Fruit fly (Drosophila melanogaster) whole organism, prepupa: ENCODE data around the gene CG6937.

ENCODE experiments used
- Blimp-1 ChIP-seq: fragments of 200-800 bp; sonication (Bioruptor generic); optimal IDR thresholded peaks from 3 replicates; lab custom pipeline; 2017; ENCODE audit warnings: missing biosample characterization, missing genetic modification characterization, mild to moderate bottlenecking, moderate library complexity, missing genetic modification reagents
- CG10669 ChIP-seq: fragments of 200-800 bp; sonication (Bioruptor generic); optimal IDR thresholded peaks from 3 replicates; lab custom pipeline; 2018; ENCODE audit warnings: missing biosample characterization, mild to moderate bottlenecking, missing genetic modification characterization, moderate library complexity
- CG11294 ChIP-seq: fragments of 200-800 bp; sonication (Bioruptor generic); IDR thresholded peaks from 2 replicates; pipeline ENCODE4 v1.3.6; 2022; ENCODE audit warnings: missing biosample characterization, missing genetic modification characterization
- CG11902 ChIP-seq: fragments of 200-800 bp; sonication (Bioruptor generic); optimal IDR thresholded peaks from 3 replicates; lab custom pipeline; 2016; ENCODE audit warnings: missing biosample characterization, missing genetic modification characterization
- CG15336 ChIP-seq: fragments of 200-800 bp; sonication (Bioruptor generic); IDR thresholded peaks from 2 replicates; pipeline ENCODE4 v1.3.6; 2022; ENCODE audit warnings: missing biosample characterization, missing genetic modification characterization
- CG1621 ChIP-seq: fragments of 200-800 bp; sonication (Bioruptor generic); optimal IDR thresholded peaks from 3 replicates; lab custom pipeline; 2018; ENCODE audit warnings: missing biosample characterization, mild to moderate bottlenecking, missing genetic modification characterization
- CG16779 ChIP-seq: fragments of 200-800 bp; sonication (Bioruptor generic); optimal IDR thresholded peaks from 3 replicates; lab custom pipeline; 2017; ENCODE audit warnings: missing biosample characterization, mild to moderate bottlenecking, missing genetic modification characterization
- CG31627 ChIP-seq: fragments of 200-800 bp; sonication (Bioruptor generic); optimal IDR thresholded peaks from 3 replicates; lab custom pipeline; 2016; ENCODE audit warnings: missing biosample characterization, missing genetic modification characterization
- CG34406 ChIP-seq: fragments of 200-800 bp; sonication (Bioruptor generic); optimal IDR thresholded peaks from 3 replicates; lab custom pipeline; 2016; ENCODE audit warnings: missing biosample characterization, missing genetic modification characterization
- CG4318 ChIP-seq: fragments of 200-800 bp; sonication (Bioruptor generic); optimal IDR thresholded peaks from 3 replicates; lab custom pipeline; 2017; ENCODE audit warnings: missing biosample characterization, mild to moderate bottlenecking, missing genetic modification characterization
- CG6276 ChIP-seq: fragments of 200-800 bp; sonication (Bioruptor generic); optimal IDR thresholded peaks from 2 replicates; lab custom pipeline; 2017; ENCODE audit warnings: missing biosample characterization, mild to moderate bottlenecking, missing genetic modification characterization
- CG6808 ChIP-seq: fragments of 200-800 bp; sonication (Bioruptor generic); optimal IDR thresholded peaks from 3 replicates; lab custom pipeline; 2017; ENCODE audit warnings: missing biosample characterization, missing genetic modification characterization, mild to moderate bottlenecking, moderate library complexity, missing genetic modification reagents
- CG6854 ChIP-seq: fragments of 200-800 bp; sonication (Bioruptor generic); optimal IDR thresholded peaks from 2 replicates; lab custom pipeline; 2017; ENCODE audit warnings: missing biosample characterization, mild to moderate bottlenecking, missing genetic modification characterization
- CG7368 ChIP-seq: fragments of 200-800 bp; sonication (Bioruptor generic); optimal IDR thresholded peaks from 3 replicates; lab custom pipeline; 2016; ENCODE audit warnings: missing biosample characterization, missing genetic modification characterization
- CG8119 ChIP-seq: fragments of 200-800 bp; sonication (Bioruptor generic); IDR thresholded peaks from 3 replicates; pipeline ENCODE4 v1.3.6; 2022; ENCODE audit warnings: missing biosample characterization, missing genetic modification characterization
- CG8319 ChIP-seq: fragments of 200-800 bp; sonication (Bioruptor generic); optimal IDR thresholded peaks from 3 replicates; lab custom pipeline; 2016; ENCODE audit warnings: missing biosample characterization, missing genetic modification characterization
- CG8632 ChIP-seq: fragments of 200-800 bp; sonication (Bioruptor generic); optimal IDR thresholded peaks from 3 replicates; lab custom pipeline; 2016; ENCODE audit warnings: missing biosample characterization, missing genetic modification characterization
- CG9139 ChIP-seq: fragments of 200-800 bp; sonication (Bioruptor generic); optimal IDR thresholded peaks from 3 replicates; lab custom pipeline; 2017; ENCODE audit warnings: missing biosample characterization, mild to moderate bottlenecking, missing genetic modification characterization
- Eip75B ChIP-seq: fragments of 200-800 bp; sonication (Bioruptor generic); optimal IDR thresholded peaks from 3 replicates; lab custom pipeline; 2016; ENCODE audit warnings: missing biosample characterization, missing genetic modification characterization
- Eip78C ChIP-seq: fragments of 200-800 bp; sonication (Bioruptor generic); peaks from one replicate; lab custom pipeline; 2016; ENCODE audit warnings: missing biosample characterization, missing genetic modification characterization
- Ets21C ChIP-seq: fragments of 200-800 bp; sonication (Bioruptor generic); optimal IDR thresholded peaks from 3 replicates; lab custom pipeline; 2016; ENCODE audit warnings: missing biosample characterization, missing genetic modification characterization
- Ets96B ChIP-seq: fragments of 200-800 bp; optimal IDR thresholded peaks from 2 replicates; lab custom pipeline; 2019; ENCODE audit warnings: missing biosample characterization, mild to moderate bottlenecking, missing genetic modification characterization, moderate library complexity
- Gug ChIP-seq: fragments of 200-800 bp; sonication (Bioruptor generic); IDR thresholded peaks from 2 replicates; pipeline ENCODE4 v1.3.6; 2022; ENCODE audit warnings: missing biosample characterization, missing genetic modification characterization
- Hr38 ChIP-seq: sonication (Bioruptor generic); optimal IDR thresholded peaks from 2 replicates; lab custom pipeline; 2016; ENCODE audit warnings: missing biosample characterization, missing genetic modification characterization
- Hr39 ChIP-seq: fragments of 200-800 bp; sonication (Bioruptor generic); optimal IDR thresholded peaks from 2 replicates; lab custom pipeline; 2016; ENCODE audit warnings: missing biosample characterization, missing genetic modification characterization
- Hr4 ChIP-seq: fragments of 200-800 bp; sonication (Bioruptor generic); optimal IDR thresholded peaks from 3 replicates; lab custom pipeline; 2016; ENCODE audit warnings: missing biosample characterization, missing genetic modification characterization
- Lpt ChIP-seq: fragments of 200-800 bp; sonication (Bioruptor generic); optimal IDR thresholded peaks from 3 replicates; lab custom pipeline; 2016; ENCODE audit warnings: missing biosample characterization, missing genetic modification characterization
- OdsH ChIP-seq: fragments of 200-800 bp; sonication (Bioruptor generic); optimal IDR thresholded peaks from 3 replicates; lab custom pipeline; 2016; ENCODE audit warnings: missing biosample characterization, missing genetic modification characterization
- Sox102F ChIP-seq: fragments of 200-800 bp; sonication (Bioruptor generic); optimal IDR thresholded peaks from 2 replicates; lab custom pipeline; 2016; ENCODE audit warnings: missing biosample characterization, mild to moderate bottlenecking, missing genetic modification characterization
- Sox14 ChIP-seq: fragments of 200-800 bp; sonication (Bioruptor generic); optimal IDR thresholded peaks from 3 replicates; lab custom pipeline; 2016; ENCODE audit warnings: missing biosample characterization, missing genetic modification characterization
- Sox15 ChIP-seq: fragments of 200-800 bp; sonication (Bioruptor generic); optimal IDR thresholded peaks from 3 replicates; lab custom pipeline; 2016; ENCODE audit warnings: missing biosample characterization, missing genetic modification characterization
- achi ChIP-seq: fragments of 200-800 bp; sonication (Bioruptor generic); optimal IDR thresholded peaks from 3 replicates; lab custom pipeline; 2016; ENCODE audit warnings: missing biosample characterization, missing genetic modification characterization
- acj6 ChIP-seq: fragments of 200-800 bp; sonication (Bioruptor generic); optimal IDR thresholded peaks from 3 replicates; lab custom pipeline; 2016; ENCODE audit warnings: missing biosample characterization, missing genetic modification characterization
- cyc ChIP-seq: fragments of 200-800 bp; sonication (Bioruptor generic); optimal IDR thresholded peaks from 3 replicates; lab custom pipeline; 2016; ENCODE audit warnings: missing biosample characterization, missing genetic modification characterization
- dac ChIP-seq: fragments of 200-800 bp; sonication (Bioruptor generic); optimal IDR thresholded peaks from 2 replicates; lab custom pipeline; 2017; ENCODE audit warnings: missing biosample characterization, mild to moderate bottlenecking, missing genetic modification characterization
- eg ChIP-seq: fragments of 200-800 bp; sonication (Bioruptor generic); IDR thresholded peaks from 3 replicates; pipeline ENCODE4 v1.3.6; 2022; ENCODE audit warnings: missing biosample characterization, missing genetic modification characterization
- esn ChIP-seq: fragments of 200-800 bp; sonication (Bioruptor generic); optimal IDR thresholded peaks from 2 replicates; lab custom pipeline; 2016; ENCODE audit warnings: missing biosample characterization, mild to moderate bottlenecking, missing genetic modification characterization, moderate library complexity
- fd59A ChIP-seq: fragments of 200-800 bp; sonication (Bioruptor generic); optimal IDR thresholded peaks from 2 replicates; lab custom pipeline; 2017; ENCODE audit warnings: missing biosample characterization, mild to moderate bottlenecking, missing genetic modification characterization, missing genetic modification reagents
- fkh ChIP-seq: fragments of 200-800 bp; sonication (Bioruptor generic); optimal IDR thresholded peaks from 3 replicates; lab custom pipeline; 2017; ENCODE audit warnings: missing biosample characterization, mild to moderate bottlenecking, missing genetic modification characterization, moderate library complexity
- salr ChIP-seq, 2 experiments: fragments of 200-800 bp; sonication (Bioruptor generic); optimal IDR thresholded peaks; 3 replicates each; lab custom pipeline; 2016 to 2018; ENCODE audit warnings: missing biosample characterization in 2 of 2, missing genetic modification characterization in 2 of 2, mild to moderate bottlenecking in 1 of 2
- spab ChIP-seq: fragments of 200-800 bp; sonication (Bioruptor generic); optimal IDR thresholded peaks from 2 replicates; lab custom pipeline; 2017; ENCODE audit warnings: missing biosample characterization, mild to moderate bottlenecking, missing genetic modification characterization, missing genetic modification reagents
- ss ChIP-seq, 2 experiments: fragments of 200-800 bp; sonication (Bioruptor generic); optimal IDR thresholded peaks; 2 replicates in 1 of 2; 3 replicates in 1 of 2; lab custom pipeline; 2017 to 2018; ENCODE audit warnings: mild to moderate bottlenecking in 2 of 2, missing biosample characterization in 2 of 2, missing genetic modification characterization in 2 of 2, moderate library complexity in 1 of 2
- svp ChIP-seq: fragments of 200-800 bp; sonication (Bioruptor generic); peaks from one replicate; lab custom pipeline; 2016; ENCODE audit warnings: missing biosample characterization, missing genetic modification characterization
- topi ChIP-seq: fragments of 200-800 bp; sonication (Bioruptor generic); optimal IDR thresholded peaks from 3 replicates; lab custom pipeline; 2016; ENCODE audit warnings: missing biosample characterization, missing genetic modification characterization

CG6937 gene

dm6 chr3R:22584582-22584981 lies at the start of gene CG6937, which contains the start of gene CG33107:
Gene CG6937 (plus strand): TSS chr3R:22584773.
Gene CG33107 (minus strand): TSS chr3R:22584718.
- TF ChIP-seq CG8319 (no peak), CG6276 (GFP tag; lab: Kevin White, UChicago) (no peak), Eip78C (GFP tag; lab: Kevin White, UChicago) (peak; percentile 10), fkh (GFP tag; lab: Kevin White, UChicago) (peak; percentile 84), eg (GFP tag; lab: Robert Waterston, UW) (no peak)

- peak; percentile 64 for TF ChIP-seq fkh (GFP tag; lab: Kevin White, UChicago)
- no peak for TF ChIP-seq eg (GFP tag; lab: Robert Waterston, UW)
- TF ChIP-seq Sox14 (GFP tag; lab: Kevin White, UChicago) = no peak
- no peak for TF ChIP-seq Blimp-1
- TF ChIP-seq CG11294 (GFP tag; lab: Robert Waterston, UW) = no peak
These were observed 48.6 kb upstream of the CG6937 start for dm6 chr3R:22535945-22536344.

- no peak for TF ChIP-seq fkh (GFP tag; lab: Kevin White, UChicago)
- TF ChIP-seq CG34406 = peak; percentile 72
- TF ChIP-seq CG8632 (GFP tag; lab: Kevin White, UChicago) = peak; percentile 74
- no peak for TF ChIP-seq Ets21C (GFP tag; lab: Kevin White, UChicago)
- peak; percentile 32 for TF ChIP-seq CG16779 (tag; lab: Kevin White, UChicago)
- no peak for TF ChIP-seq Lpt (GFP tag; lab: Kevin White, UChicago)
- TF ChIP-seq CG10669 (GFP tag; lab: Kevin White, UChicago) = peak; percentile 79
- TF ChIP-seq CG6276 (GFP tag; lab: Kevin White, UChicago) = no peak
- no peak for TF ChIP-seq CG4318
- TF ChIP-seq CG11902 (GFP tag; lab: Kevin White, UChicago) = peak; percentile 54
- peak; percentile 28 for TF ChIP-seq CG31627
- TF ChIP-seq Sox15 (GFP tag; lab: Kevin White, UChicago) = peak; percentile 57
- peak; percentile 49 for TF ChIP-seq cyc
- TF ChIP-seq Eip75B (GFP tag; lab: Kevin White, UChicago) = peak; percentile 82
- no peak for TF ChIP-seq Hr38 (GFP tag; lab: Kevin White, UChicago)
- TF ChIP-seq CG11294 (GFP tag; lab: Robert Waterston, UW) = no peak
- TF ChIP-seq CG7368 (GFP tag; lab: Kevin White, UChicago) = peak; percentile 74
- peak; percentile 44 for TF ChIP-seq CG8319
- TF ChIP-seq CG1621 (tag; lab: Kevin White, UChicago) = peak; percentile 77
- peak; percentile 28 for TF ChIP-seq Sox102F
- peak; percentile 94 for TF ChIP-seq Eip78C (GFP tag; lab: Kevin White, UChicago)
- peak; percentile 65 for TF ChIP-seq acj6
- TF ChIP-seq spab (GFP tag; lab: Kevin White, UChicago) = peak; percentile 80
- no peak for TF ChIP-seq eg (GFP tag; lab: Robert Waterston, UW)
- peak in 1 of 2 experiments; percentile 66 for TF ChIP-seq salr (GFP tag; optimal IDR thresholded peaks at IDR 0.05; lab: Kevin White, UChicago)
- TF ChIP-seq CG8119 (GFP tag; lab: Robert Waterston, UW) = no peak
- peak; percentile 66 for TF ChIP-seq OdsH (GFP tag; lab: Kevin White, UChicago)
- TF ChIP-seq fd59A = peak; percentile 73
- TF ChIP-seq Sox14 (GFP tag; lab: Kevin White, UChicago) = peak; percentile 61
- no peak for TF ChIP-seq CG15336
- TF ChIP-seq CG6808 (GFP tag; lab: Kevin White, UChicago) = peak; percentile 80
- TF ChIP-seq ss (GFP tag; optimal IDR thresholded peaks at IDR 0.05; lab: Kevin White, UChicago) = peak; percentile 71 to 73
- no peak for TF ChIP-seq Gug (GFP tag; lab: Robert Waterston, UW)
- TF ChIP-seq topi = peak; percentile 50
- peak; percentile 18 for TF ChIP-seq Hr4 (GFP tag; lab: Kevin White, UChicago)
- peak; percentile 34 for TF ChIP-seq Hr39 (GFP tag; lab: Kevin White, UChicago)
- TF ChIP-seq dac (GFP tag; lab: Kevin White, UChicago) = no peak
- TF ChIP-seq esn (GFP tag; lab: Kevin White, UChicago) = peak; percentile 51
- TF ChIP-seq CG6854 (GFP tag; lab: Kevin White, UChicago) = no peak
- peak; percentile 47 for TF ChIP-seq CG9139 (GFP tag; lab: Kevin White, UChicago)
- peak; percentile 71 for TF ChIP-seq achi (GFP tag; lab: Kevin White, UChicago)
- peak; percentile 83 for TF ChIP-seq svp
- peak; percentile 85 for TF ChIP-seq Ets96B (tag; lab: Kevin White, UChicago)
These were observed 47.8 kb upstream of the CG6937 start for dm6 chr3R:22536504-22537423.
